Fruit fly (Drosophila melanogaster): Measurements from ENCODE around the gene muc.

Gene muc

dm6 chr2L:7396962-7397361 is 29.7 kb upstream of the muc start (continued):
- TF ChIP-seq CG4617 (GFP tag; optimal IDR thresholded peaks at IDR 0.05; ENCODE audit: borderline replicate concordance): no peak
- peak; percentile 67 for TF ChIP-seq CG7556 (GFP tag; optimal IDR thresholded peaks at IDR 0.05)
- TF ChIP-seq CG2199 (GFP tag; IDR thresholded peaks at IDR 0.05): no peak
- peak; percentile 57; the same call in 1 of the 3 replicates for TF ChIP-seq zfh1 (GFP tag; IDR thresholded peaks at IDR 0.05)
- TF ChIP-seq CG11456 (GFP tag; IDR thresholded peaks at IDR 0.05): peak; percentile 74
- peak; percentile 74 for TF ChIP-seq CG7839 (tag; optimal IDR thresholded peaks at IDR 0.05)
- TF ChIP-seq H15 (GFP tag; IDR thresholded peaks at IDR 0.05): peak; percentile 63; the same call in 2 of the 3 replicates
- TF ChIP-seq Sry-δ (GFP tag; optimal IDR thresholded peaks at IDR 0.05): no peak
- TF ChIP-seq CG9876 (GFP tag; optimal IDR thresholded peaks at IDR 0.05): peak; percentile 5
- TF ChIP-seq mam (GFP tag; optimal IDR thresholded peaks at IDR 0.05): peak; percentile 67
- 0 out of 2 replicates have a peak, but pooled peaks have one; percentile 34 for TF ChIP-seq peb (GFP tag; IDR thresholded peaks at IDR 0.05)
- TF ChIP-seq ato (GFP tag; IDR thresholded peaks at IDR 0.05; ENCODE audit: partially characterized antibody): no peak
- TF ChIP-seq Med (GFP tag): peak; percentile 87
- TF ChIP-seq CG43689 (GFP tag; IDR thresholded peaks at IDR 0.05): no peak
- TF ChIP-seq Rfx (GFP tag; IDR thresholded peaks at IDR 0.05): peak; percentile 82
- TF ChIP-seq B-H2 (GFP tag; optimal IDR thresholded peaks at IDR 0.05): no peak
- peak; percentile 74 for TF ChIP-seq cwo (GFP tag; optimal IDR thresholded peaks at IDR 0.05)
- peak; percentile 38 for TF ChIP-seq CG6254 (GFP tag; optimal IDR thresholded peaks at IDR 0.05)
- TF ChIP-seq chn (GFP tag; optimal IDR thresholded peaks at IDR 0.05): peak; percentile 32
- TF ChIP-seq Dip2 (GFP tag; IDR thresholded peaks at IDR 0.05): no peak
- peak; percentile 48 for TF ChIP-seq org-1 (GFP tag; optimal IDR thresholded peaks at IDR 0.05)
- TF ChIP-seq CG13123 (GFP tag; optimal IDR thresholded peaks at IDR 0.05): no peak
- TF ChIP-seq crp (GFP tag; optimal IDR thresholded peaks at IDR 0.05): no peak
- TF ChIP-seq aop (GFP tag; IDR thresholded peaks at IDR 0.05): no peak
- TF ChIP-seq sob (GFP tag; IDR thresholded peaks at IDR 0.05): peak; percentile 83
- TF ChIP-seq HmgD (GFP tag; optimal IDR thresholded peaks at IDR 0.05): no peak
- no peak for TF ChIP-seq nerfin-2 (GFP tag; IDR thresholded peaks at IDR 0.05; ENCODE audit: partially characterized antibody)
- no peak for TF ChIP-seq CG2889 (GFP tag; IDR thresholded peaks at IDR 0.05)
- peak; percentile 53; the same call in 1 of the 3 replicates for TF ChIP-seq CG11093 (GFP tag; IDR thresholded peaks at IDR 0.05)
- no peak for TF ChIP-seq bbx (GFP tag; IDR thresholded peaks at IDR 0.05; ENCODE audit: partially characterized antibody)
- no peak for TF ChIP-seq CG1792 (GFP tag; optimal IDR thresholded peaks at IDR 0.05)
- no peak for TF ChIP-seq CG4282 (GFP tag; optimal IDR thresholded peaks at IDR 0.05)
- TF ChIP-seq CG11398 (GFP tag; optimal IDR thresholded peaks at IDR 0.05): no peak
- TF ChIP-seq eve (GFP tag; optimal IDR thresholded peaks at IDR 0.05): no peak
- 0 out of 2 replicates have a peak, but pooled peaks have one; percentile 20 for TF ChIP-seq CG10321 (GFP tag; IDR thresholded peaks at IDR 0.05)
- no peak for TF ChIP-seq pita (GFP tag; optimal IDR thresholded peaks at IDR 0.05)
- peak; percentile 82 for TF ChIP-seq dmrt99B (tag; optimal IDR thresholded peaks at IDR 0.05)
- peak; percentile 64 for TF ChIP-seq az2 (GFP tag; optimal IDR thresholded peaks at IDR 0.05)
- TF ChIP-seq Xrp1 (GFP tag; IDR thresholded peaks at IDR 0.05): peak; percentile 76
- TF ChIP-seq jumu (GFP tag; optimal IDR thresholded peaks at IDR 0.05): peak; percentile 48
- TF ChIP-seq ab (GFP tag; optimal IDR thresholded peaks at IDR 0.05): no peak
- TF ChIP-seq CG15269 (tag; optimal IDR thresholded peaks at IDR 0.05): peak; percentile 77
- TF ChIP-seq Xbp1 (GFP tag; optimal IDR thresholded peaks at IDR 0.05): peak; percentile 75
- no peak for TF ChIP-seq sens-2 (GFP tag; IDR thresholded peaks at IDR 0.05)
- peak; percentile 30; the same call in 1 of the 3 replicates for TF ChIP-seq C15 (GFP tag; IDR thresholded peaks at IDR 0.05)
- TF ChIP-seq CG3065 (GFP tag; optimal IDR thresholded peaks at IDR 0.05): no peak
- peak; percentile 41 for TF ChIP-seq Hsf (GFP tag; optimal IDR thresholded peaks at IDR 0.05)
- TF ChIP-seq Vsx1 (GFP tag; optimal IDR thresholded peaks at IDR 0.05): no peak
- TF ChIP-seq CG11504 (tag; optimal IDR thresholded peaks at IDR 0.05): peak; percentile 84
- TF ChIP-seq Jarid2 (GFP tag; optimal IDR thresholded peaks at IDR 0.05): no peak
- TF ChIP-seq Dek (tag; optimal IDR thresholded peaks at IDR 0.05): peak; percentile 49

Data from whole organism, embryonic.